Worm (Caenorhabditis elegans) whole organism, young adult: Measurements from ENCODE around the gene F53E2.2.

Experiments used
- C06A6.2 ChIP-seq: fragments of 200-800 bp; sonication (Bioruptor generic); conservative IDR thresholded peaks from 2 replicates; pipeline ENCODE4 v1.3.6; 2022; ENCODE audit warnings: missing genetic modification characterization, missing compliant biosample characterization
- madf-8 ChIP-seq: fragments of 200-800 bp; sonication (Bioruptor generic); conservative IDR thresholded peaks from 2 replicates; pipeline ENCODE4 v1.3.6; 2022; ENCODE audit warnings: missing genetic modification reagents, missing genetic modification characterization, missing compliant biosample characterization

ce11 chrV:1438832-1439231 is 36.1 kb upstream of the F53E2.2 start, which contains the start of gene R09B5.11:
- TF ChIP-seq C06A6.2 (no peak), madf-8 (GFP tag; lab: Robert Waterston, UW) (no peak)
